Worm (Caenorhabditis elegans) whole organism, L4 larva: Measurements from ENCODE around the gene str-124.
A peak's percentile ranks its signal among the peaks of the same experiment; 100 is the strongest.

Experiments used
- F10B5.3 ChIP-seq: sonication (generic microtip); optimal IDR thresholded peaks from 2 replicates; lab custom pipeline; 2016; ENCODE audit warnings: mild to moderate bottlenecking, missing genetic modification characterization, missing compliant biosample characterization
- F37D6.2 ChIP-seq: sonication (generic microtip); optimal IDR thresholded peaks from 2 replicates; lab custom pipeline; 2016; ENCODE audit warnings: mild to moderate bottlenecking, missing genetic modification characterization, missing compliant biosample characterization
- F44E2.7 ChIP-seq: fragments of 200-800 bp; sonication (Bioruptor generic); IDR thresholded peaks from 2 replicates; pipeline ENCODE4 v2.1.2; 2022; ENCODE audit warnings: missing genetic modification characterization, missing compliant biosample characterization
- T20F7.1 ChIP-seq: fragments of 200-800 bp; sonication (Bioruptor generic); optimal IDR thresholded peaks from 2 replicates; lab custom pipeline; 2018; ENCODE audit warnings: mild to moderate bottlenecking, missing genetic modification characterization, missing compliant biosample characterization
- T26A8.4 ChIP-seq: fragments of 200-800 bp; sonication (Bioruptor generic); IDR thresholded peaks from 2 replicates; pipeline ENCODE4 v1.3.6; 2022; ENCODE audit warnings: missing genetic modification characterization, missing compliant biosample characterization
- Y75B8A.6 ChIP-seq: fragments of 200-800 bp; sonication (Bioruptor generic); IDR thresholded peaks from 2 replicates; pipeline ENCODE4 v1.3.6; 2022; ENCODE audit warnings: missing genetic modification reagents, missing genetic modification characterization, missing compliant biosample characterization
- ZK337.2 ChIP-seq: fragments of 200-800 bp; sonication (Bioruptor generic); IDR thresholded peaks from 2 replicates; pipeline ENCODE4 v1.3.6; 2022; ENCODE audit warnings: missing genetic modification reagents, missing genetic modification characterization, missing compliant biosample characterization
- attf-4 ChIP-seq: sonication (generic microtip); optimal IDR thresholded peaks from 3 replicates; lab custom pipeline; 2017; ENCODE audit warnings: missing biosample characterization, missing genetic modification characterization
- ceh-28 ChIP-seq: fragments of 150-350 bp; optimal IDR thresholded peaks from 2 replicates; lab custom pipeline; 2014; ENCODE audit warnings: missing biosample characterization, missing genetic modification reagents, missing genetic modification characterization
- ces-1 ChIP-seq: fragments of 150-350 bp; sonication (generic microtip); optimal IDR thresholded peaks from 4 replicates; lab custom pipeline; 2014; ENCODE audit warnings: missing biosample characterization, missing genetic modification reagents, missing genetic modification characterization
- cey-2 ChIP-seq: sonication (generic microtip); optimal IDR thresholded peaks from 3 replicates; lab custom pipeline; 2017; ENCODE audit warnings: missing genetic modification characterization, mild to moderate bottlenecking, missing compliant biosample characterization, antibody characterized with exemption, borderline replicate concordance; ENCODE audit not compliant: insufficient read depth
- daf-16 ChIP-seq, 3 experiments: sonication (generic microtip); optimal IDR thresholded peaks; 2 replicates each; lab custom pipeline; 2016 to 2017; ENCODE audit warnings: missing genetic modification characterization in 3 of 3, missing genetic modification reagents in 3 of 3, mild to moderate bottlenecking in 2 of 3, missing compliant biosample characterization in 2 of 3, missing biosample characterization in 1 of 3, moderate library complexity in 1 of 3
- dmd-6 ChIP-seq: fragments of 200-800 bp; sonication (Bioruptor generic); IDR thresholded peaks from 2 replicates; pipeline ENCODE4 v1.3.6; 2022; ENCODE audit warnings: missing genetic modification reagents, missing genetic modification characterization, missing compliant biosample characterization
- dmd-9 ChIP-seq: fragments of 200-800 bp; sonication (Bioruptor generic); IDR thresholded peaks from 2 replicates; pipeline ENCODE4 v1.3.6; 2022; ENCODE audit warnings: missing genetic modification reagents, missing genetic modification characterization, missing compliant biosample characterization
- dve-1 ChIP-seq: sonication (generic microtip); optimal IDR thresholded peaks from 2 replicates; lab custom pipeline; 2017; ENCODE audit warnings: antibody characterized with exemption, mild to moderate bottlenecking, missing genetic modification characterization, missing compliant biosample characterization; ENCODE audit not compliant: insufficient read depth
- egl-27 ChIP-seq: sonication (generic microtip); optimal IDR thresholded peaks from 3 replicates; lab custom pipeline; 2017; ENCODE audit warnings: missing biosample characterization, missing genetic modification reagents, missing genetic modification characterization
- fkh-10 ChIP-seq: fragments of 150-350 bp; optimal IDR thresholded peaks from 2 replicates; lab custom pipeline; 2014; ENCODE audit warnings: missing biosample characterization, missing genetic modification reagents, missing genetic modification characterization
- fos-1 ChIP-seq: fragments of 150-350 bp; optimal IDR thresholded peaks from 2 replicates; lab custom pipeline; 2014; ENCODE audit warnings: missing biosample characterization, missing genetic modification characterization
- hlh-11 ChIP-seq: fragments of 200-800 bp; sonication (Bioruptor generic); optimal IDR thresholded peaks from 2 replicates; lab custom pipeline; 2018; ENCODE audit warnings: mild to moderate bottlenecking, missing genetic modification characterization, missing compliant biosample characterization
- hlh-30 ChIP-seq: sonication (generic microtip); optimal IDR thresholded peaks from 2 replicates; lab custom pipeline; 2017; ENCODE audit warnings: antibody characterized with exemption, mild to moderate bottlenecking, missing genetic modification characterization, missing compliant biosample characterization; ENCODE audit not compliant: insufficient read depth
- lin-1 ChIP-seq: fragments of 200-800 bp; sonication (Bioruptor generic); IDR thresholded peaks from 2 replicates; pipeline ENCODE4 v1.3.6; 2022; ENCODE audit warnings: missing genetic modification reagents, missing genetic modification characterization, missing compliant biosample characterization
- lin-29 ChIP-seq: fragments of 200-800 bp; sonication (Bioruptor generic); IDR thresholded peaks from 2 replicates; pipeline ENCODE4 v1.3.6; 2022; ENCODE audit warnings: missing genetic modification reagents, missing genetic modification characterization, missing compliant biosample characterization
- mdl-1 ChIP-seq, 2 experiments: fragments of 150-350 bp in 1 of 2; sonication (generic microtip) in 1 of 2; optimal IDR thresholded peaks; 2 replicates each; lab custom pipeline; 2014 to 2017; ENCODE audit warnings: missing biosample characterization in 2 of 2, missing genetic modification characterization in 2 of 2
- mxl-3 ChIP-seq: fragments of 200-800 bp; sonication (Bioruptor generic); optimal IDR thresholded peaks from 2 replicates; lab custom pipeline; 2018; ENCODE audit warnings: mild to moderate bottlenecking, missing genetic modification characterization, missing compliant biosample characterization
- nhr-11 ChIP-seq: fragments of 150-350 bp; optimal IDR thresholded peaks from 2 replicates; lab custom pipeline; 2014; ENCODE audit warnings: missing biosample characterization, missing genetic modification characterization
- nhr-111 ChIP-seq: fragments of 200-800 bp; sonication (Bioruptor generic); optimal IDR thresholded peaks from 2 replicates; lab custom pipeline; 2018; ENCODE audit warnings: mild to moderate bottlenecking, missing genetic modification characterization, missing compliant biosample characterization
- nhr-28 ChIP-seq: fragments of 150-350 bp; optimal IDR thresholded peaks from 2 replicates; lab custom pipeline; 2014; ENCODE audit warnings: missing biosample characterization, missing genetic modification characterization
- nhr-48 ChIP-seq: sonication (generic microtip); optimal IDR thresholded peaks from 2 replicates; lab custom pipeline; 2016; ENCODE audit warnings: mild to moderate bottlenecking, missing genetic modification characterization, missing compliant biosample characterization
- nhr-77 ChIP-seq: fragments of 150-350 bp; optimal IDR thresholded peaks from 2 replicates; lab custom pipeline; 2014; ENCODE audit warnings: missing biosample characterization, missing genetic modification characterization
- pqm-1 ChIP-seq: sonication (generic microtip); optimal IDR thresholded peaks from 2 replicates; lab custom pipeline; 2017; ENCODE audit warnings: missing biosample characterization, missing genetic modification characterization
- set-16 ChIP-seq: fragments of 200-800 bp; sonication (Bioruptor generic); IDR thresholded peaks from 2 replicates; pipeline ENCODE4 v1.3.6; 2022; ENCODE audit warnings: missing genetic modification reagents, missing genetic modification characterization, missing compliant biosample characterization
- snpc-4 ChIP-seq: fragments of 150-350 bp; optimal IDR thresholded peaks from 2 replicates; lab custom pipeline; 2014; ENCODE audit warnings: missing biosample characterization, missing genetic modification characterization
- spr-3 ChIP-seq: fragments of 200-800 bp; sonication (Bioruptor generic); optimal IDR thresholded peaks from 2 replicates; lab custom pipeline; 2018; ENCODE audit warnings: mild to moderate bottlenecking, missing genetic modification characterization, missing compliant biosample characterization
- tra-1 ChIP-seq: fragments of 200-800 bp; sonication (Bioruptor generic); IDR thresholded peaks from 2 replicates; pipeline ENCODE4 v1.3.6; 2022; ENCODE audit warnings: missing genetic modification reagents, missing genetic modification characterization, missing compliant biosample characterization
- zfp-3 ChIP-seq: fragments of 200-800 bp; sonication (Bioruptor generic); conservative IDR thresholded peaks from 2 replicates; pipeline ENCODE4 v1.3.6; 2022; ENCODE audit warnings: missing genetic modification reagents, missing genetic modification characterization, missing compliant biosample characterization
- zip-2 ChIP-seq: fragments of 150-350 bp; optimal IDR thresholded peaks from 2 replicates; lab custom pipeline; 2014; ENCODE audit warnings: missing biosample characterization, missing genetic modification characterization

The str-124 gene

DNA sequence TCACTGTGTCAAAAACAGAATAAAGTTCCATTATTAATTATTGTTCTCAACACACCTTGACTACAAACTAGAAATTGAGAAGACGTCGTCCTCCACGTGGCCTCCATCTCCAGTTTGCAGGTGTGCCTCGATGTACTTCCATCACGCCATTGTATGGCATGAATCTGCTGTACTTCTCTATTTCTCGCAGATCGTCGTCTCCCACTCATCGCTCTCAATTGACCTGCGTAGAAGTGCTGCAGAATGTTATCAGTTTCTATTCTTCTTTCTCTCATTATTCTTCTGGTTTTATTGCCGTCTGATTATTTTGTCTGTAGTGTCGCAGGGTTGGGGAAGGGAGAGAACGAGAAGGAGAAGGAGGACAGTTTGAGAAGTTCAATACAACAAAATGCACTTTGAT lies 28.1 kb upstream of the str-124 start (continued):
- TF ChIP-seq hlh-30 (tag; lab: Kevin White, UChicago), result peak; percentile 72
- peak; percentile 68 for TF ChIP-seq cey-2 (tag; lab: Kevin White, UChicago)
- TF ChIP-seq nhr-111 (GFP tag; lab: Kevin White, UChicago), result no peak
- TF ChIP-seq F44E2.7 (GFP tag; lab: Robert Waterston, UW), result no peak
- TF ChIP-seq F10B5.3 (tag; lab: Kevin White, UChicago), result no peak
- TF ChIP-seq zip-2, result no peak
- TF ChIP-seq mdl-1 (tag; optimal IDR thresholded peaks at IDR 0.05; lab: Kevin White, UChicago), result peak; percentile 70 to 96
- no peak for TF ChIP-seq Y75B8A.6 (GFP tag; lab: Robert Waterston, UW)
- no peak for TF ChIP-seq nhr-11 (tag; lab: Kevin White, UChicago)
- TF ChIP-seq, all 104 proteins: peak for 28

DNA sequence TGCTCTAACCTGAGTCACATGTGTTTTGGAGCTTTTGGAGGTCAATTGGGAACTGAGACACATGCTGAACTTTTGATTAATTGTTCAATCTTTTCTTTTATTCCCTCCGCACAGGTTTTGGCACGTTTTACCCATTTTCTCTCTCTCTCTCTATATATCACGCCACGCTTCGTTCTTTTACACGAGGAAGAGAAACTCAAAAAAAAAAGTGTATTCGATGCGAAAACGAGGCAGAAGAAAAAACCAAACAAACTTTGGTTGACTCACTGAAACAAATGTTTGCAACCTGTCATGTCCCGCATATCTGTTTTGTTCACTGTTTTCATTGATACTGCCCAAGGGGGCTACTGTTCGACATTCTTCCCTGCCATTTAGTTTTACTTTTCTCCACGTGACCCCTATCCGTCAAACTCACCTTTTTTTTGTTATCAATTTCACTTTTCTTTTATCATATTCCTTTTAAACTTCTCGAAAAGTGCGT lies 26.4 kb upstream of the str-124 start:
- TF ChIP-seq spr-3 (GFP tag; lab: Kevin White, UChicago) (no peak), nhr-48 (tag; lab: Kevin White, UChicago) (peak; percentile 43), ZK337.2 (no peak), nhr-77 (no peak), T20F7.1 (GFP tag; lab: Kevin White, UChicago) (peak; percentile 16), mdl-1 (tag; optimal IDR thresholded peaks at IDR 0.05; lab: Kevin White, UChicago) (peak in 1 of 2 experiments; percentile 87), ces-1 (GFP tag; lab: Kevin White, UChicago) (no peak), T26A8.4 (GFP tag; lab: Robert Waterston, UW) (no peak), F44E2.7 (GFP tag; lab: Robert Waterston, UW) (no peak), nhr-11 (tag; lab: Kevin White, UChicago) (no peak), fos-1 (no peak), dve-1 (peak; percentile 4), lin-29 (GFP tag; lab: Robert Waterston, UW) (0 out of 2 replicates have a peak, but pooled peaks have one; percentile 25), egl-27 (tag; lab: Kevin White, UChicago) (no peak), hlh-30 (tag; lab: Kevin White, UChicago) (peak; percentile 75), lin-1 (GFP tag; lab: Robert Waterston, UW) (no peak), attf-4 (tag; lab: Kevin White, UChicago) (no peak), set-16 (GFP tag; lab: Robert Waterston, UW) (no peak), nhr-28 (tag; lab: Kevin White, UChicago) (peak; percentile 35), mxl-3 (peak; percentile 85), tra-1 (0 out of 2 replicates have a peak, but pooled peaks have one; percentile 49), snpc-4 (no peak), daf-16 (GFP tag; optimal IDR thresholded peaks at IDR 0.05; lab: Kevin White, UChicago) (peak in 1 of 2 experiments; percentile 45), daf-16 (tag; optimal IDR thresholded peaks at IDR 0.05; lab: Kevin White, UChicago) (no peak), fkh-10 (GFP tag; lab: Kevin White, UChicago) (no peak), pqm-1 (tag; lab: Kevin White, UChicago) (no peak), nhr-111 (GFP tag; lab: Kevin White, UChicago) (no peak), dmd-9 (GFP tag; lab: Robert Waterston, UW) (no peak), dmd-6 (GFP tag; lab: Robert Waterston, UW) (peak; percentile 49), ceh-28 (tag; lab: Kevin White, UChicago) (no peak), hlh-11 (peak; percentile 80), zfp-3 (GFP tag; lab: Robert Waterston, UW) (no peak)
- TF ChIP-seq, all 104 proteins: peak for 12

ce11 chrX:12761778-12762177 lies 25.9 kb upstream of the str-124 start, which contains the start of gene cept-1:
Gene cept-1 (plus strand): TSS chrX:12762078.
- no peak for TF ChIP-seq nhr-77
- TF ChIP-seq dmd-9 (GFP tag; lab: Robert Waterston, UW), result no peak
- no peak for TF ChIP-seq F37D6.2 (tag; lab: Kevin White, UChicago)
- TF ChIP-seq dmd-6 (GFP tag; lab: Robert Waterston, UW), result 0 out of 2 replicates have a peak, but pooled peaks have one; percentile 4
- no peak for TF ChIP-seq set-16 (GFP tag; lab: Robert Waterston, UW)
